Fruit fly (Drosophila melanogaster): Measurements from ENCODE around the gene dyl.

DNA sequence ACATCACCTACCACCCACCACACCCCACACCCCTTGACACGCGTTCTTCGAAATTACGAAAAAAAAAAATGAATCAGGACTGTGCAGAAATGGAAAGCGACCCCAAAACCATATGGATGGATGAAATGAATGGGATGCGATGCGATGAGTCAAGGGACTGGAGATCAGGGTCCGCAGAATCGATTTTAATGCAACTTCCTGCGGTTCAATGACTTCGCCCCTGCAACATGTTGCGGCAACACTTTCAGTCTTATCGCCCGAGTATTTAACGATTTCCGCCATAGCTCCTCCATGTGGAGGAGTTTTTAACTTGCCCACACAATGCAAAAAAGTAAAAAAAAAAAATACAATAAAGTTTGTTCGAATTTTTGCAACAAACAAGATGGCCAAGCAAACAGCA, 45.1 kb upstream of the dyl start:
- TF ChIP-seq usp (GFP tag; optimal IDR thresholded peaks at IDR 0.05): no peak
- no peak for TF ChIP-seq Jra (GFP tag; optimal IDR thresholded peaks at IDR 0.05)
- TF ChIP-seq ey (GFP tag; optimal IDR thresholded peaks at IDR 0.05): no peak
- no peak for TF ChIP-seq CG9705 (GFP tag; optimal IDR thresholded peaks at IDR 0.05)
